Worm (Caenorhabditis elegans): ENCODE measurements around the gene nduc-2.

Gene nduc-2

DNA sequence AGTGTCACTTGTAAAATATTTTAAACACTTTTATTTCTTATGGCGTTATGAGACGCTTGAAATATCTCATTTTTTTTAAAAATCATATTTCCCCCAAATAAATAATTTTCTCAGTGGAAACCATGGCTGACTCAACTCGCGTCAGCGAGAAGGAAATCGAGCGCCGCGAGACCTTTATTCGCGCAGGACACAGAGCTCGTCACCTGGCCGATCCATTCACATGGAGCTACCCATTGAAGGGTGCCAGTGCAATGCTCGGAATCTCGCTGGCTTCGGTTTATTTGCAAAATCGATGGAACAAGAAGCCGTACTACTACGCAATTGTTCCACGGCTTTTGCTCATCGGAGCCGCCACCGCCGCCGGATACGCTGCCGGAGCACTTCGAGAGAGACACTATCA, at the start of gene nduc-2:
Gene nduc-2 (plus strand): TSS at position 113 of the 400 bp plus-strand sequence.
- TF ChIP-seq lsy-2 (tag; optimal IDR thresholded peaks at IDR 0.05) (peak in 1 of 2 experiments; percentile 13), sma-3 (GFP tag; optimal IDR thresholded peaks at IDR 0.05) (peak; percentile 29), crh-2 (tag; optimal IDR thresholded peaks at IDR 0.05) (no peak)

DNA sequence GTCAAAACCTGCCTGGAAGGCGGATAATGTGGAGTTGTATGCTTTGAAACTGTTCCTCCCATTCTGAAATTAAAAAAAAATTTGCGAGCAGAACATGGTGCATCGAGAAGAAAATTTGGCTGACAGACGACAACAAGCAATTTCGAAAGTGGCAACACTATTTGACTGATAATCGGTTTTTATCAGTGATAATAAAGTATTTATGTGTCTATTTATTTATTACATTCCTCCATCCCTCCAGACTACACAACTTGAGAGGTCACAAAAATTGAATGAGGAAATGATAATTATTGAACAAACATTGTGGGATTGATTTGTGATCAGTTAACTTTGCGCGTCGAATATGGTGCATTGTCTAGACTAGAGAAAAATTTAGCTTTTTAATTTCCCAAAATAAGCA, 47.2 kb upstream of the nduc-2 start, which contains the start of gene cest-25:
Gene cest-25 (minus strand): TSS at position 63 of the 400 bp plus-strand sequence.
- no peak for TF ChIP-seq dmd-4 (tag; optimal IDR thresholded peaks at IDR 0.05)
- peak; percentile 18 for TF ChIP-seq sma-9 (GFP tag; optimal IDR thresholded peaks at IDR 0.05)
- TF ChIP-seq sma-9 (tag; optimal IDR thresholded peaks at IDR 0.05), result no peak
- peak; percentile 89 for TF ChIP-seq fos-1 (tag; optimal IDR thresholded peaks at IDR 0.05)
- TF ChIP-seq crh-2 (tag; optimal IDR thresholded peaks at IDR 0.05), result peak; percentile 52
- no peak for TF ChIP-seq nhr-23 (tag; optimal IDR thresholded peaks at IDR 0.05)
- peak; percentile 29 for TF ChIP-seq F13H6.1 (tag; optimal IDR thresholded peaks at IDR 0.05)

DNA sequence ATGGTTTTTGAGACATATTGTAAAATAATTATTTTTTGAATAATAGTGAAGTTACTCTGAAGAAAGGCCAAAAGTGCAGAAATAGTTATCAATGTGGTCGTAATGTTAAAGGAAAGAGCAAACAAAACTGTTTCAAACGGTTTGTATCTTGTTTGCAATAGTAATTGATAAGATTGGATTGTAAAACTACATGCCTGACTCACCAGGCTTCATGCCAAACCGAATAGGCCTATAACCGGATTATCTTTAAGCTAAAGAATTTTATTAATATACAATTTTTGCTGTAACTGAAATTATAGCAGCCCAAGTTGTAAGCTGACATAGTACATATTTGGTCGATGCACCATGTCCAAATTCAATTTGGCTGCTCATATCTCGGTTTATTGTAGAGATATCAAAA, 40.1 kb upstream of the nduc-2 start, which contains the start of gene Y71H2AM.14:
Gene Y71H2AM.14 (minus strand): TSS at position 101 of the 400 bp plus-strand sequence.
- TF ChIP-seq nhr-12 (tag; optimal IDR thresholded peaks at IDR 0.05) (no peak), fos-1 (tag; optimal IDR thresholded peaks at IDR 0.05) (peak; percentile 51)

DNA sequence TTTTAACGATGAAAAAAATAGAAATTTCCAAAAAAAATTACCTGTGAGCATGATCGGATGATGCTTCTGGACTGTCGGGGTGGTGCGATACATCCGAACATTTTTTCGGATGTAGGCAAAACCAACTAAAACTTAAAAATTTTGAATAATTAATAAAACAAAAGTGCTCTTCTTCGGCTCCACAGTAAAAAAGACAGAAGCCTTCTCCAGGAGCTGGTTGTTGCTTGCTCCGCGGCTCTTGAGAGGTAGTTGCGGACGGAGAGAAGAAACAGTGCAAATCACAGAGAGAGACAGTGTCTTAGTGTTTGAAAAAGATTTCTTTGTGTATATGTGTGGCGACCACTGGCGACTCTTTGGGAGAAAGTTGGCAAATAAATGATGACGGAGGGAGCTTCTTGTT, 30.4 kb upstream of the nduc-2 start, which contains the start of gene gldi-9:
Gene gldi-9 (minus strand): TSS at position 101 of the 400 bp plus-strand sequence.
- TF ChIP-seq ztf-11 (tag; optimal IDR thresholded peaks at IDR 0.05) (no peak), alr-1 (tag; optimal IDR thresholded peaks at IDR 0.05) (no peak), fos-1 (tag; optimal IDR thresholded peaks at IDR 0.05) (no peak), nhr-23 (tag; optimal IDR thresholded peaks at IDR 0.05) (no peak), elt-3 (tag; optimal IDR thresholded peaks at IDR 0.05) (no peak), aly-2 (tag; optimal IDR thresholded peaks at IDR 0.05) (no peak), nhr-237 (tag; optimal IDR thresholded peaks at IDR 0.05) (no peak), elt-1 (tag; optimal IDR thresholded peaks at IDR 0.05) (no peak)

DNA sequence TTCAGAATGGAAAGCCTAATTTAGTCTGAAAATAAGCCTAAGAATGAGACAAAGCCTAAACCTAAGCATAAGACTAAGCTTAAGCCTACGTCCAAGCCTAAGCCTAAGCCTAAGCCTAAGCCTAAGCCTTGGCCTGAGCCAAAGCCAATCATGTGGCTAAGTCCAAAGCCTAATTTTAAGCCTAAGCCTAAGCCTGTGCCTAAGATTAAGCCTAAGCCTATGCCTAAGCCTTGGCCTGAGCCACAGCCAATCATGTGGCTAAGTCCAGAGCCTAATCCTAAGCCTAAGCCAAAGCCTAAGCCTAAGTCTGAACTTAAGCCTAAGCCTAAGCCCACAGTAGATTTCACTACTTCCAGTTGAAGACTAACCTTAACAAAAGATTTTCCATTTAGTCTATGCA, 29.2 kb upstream of the nduc-2 start:
- TF ChIP-seq snpc-4 (tag; optimal IDR thresholded peaks at IDR 0.05), result no peak
- TF ChIP-seq gmeb-1 (tag; optimal IDR thresholded peaks at IDR 0.05), result no peak
- no peak for TF ChIP-seq skn-1 (tag; optimal IDR thresholded peaks at IDR 0.05)
- TF ChIP-seq mab-5 (tag; optimal IDR thresholded peaks at IDR 0.05), result no peak
- TF ChIP-seq fos-1 (tag; optimal IDR thresholded peaks at IDR 0.05), result no peak
- TF ChIP-seq nhr-237 (tag; optimal IDR thresholded peaks at IDR 0.05), result no peak
- no peak for TF ChIP-seq dmd-4 (tag; optimal IDR thresholded peaks at IDR 0.05)
- TF ChIP-seq crh-2 (tag; optimal IDR thresholded peaks at IDR 0.05), result no peak
- no peak for TF ChIP-seq ceh-82 (tag; optimal IDR thresholded peaks at IDR 0.05)
- TF ChIP-seq unc-55 (GFP tag; optimal IDR thresholded peaks at IDR 0.05), result no peak

DNA sequence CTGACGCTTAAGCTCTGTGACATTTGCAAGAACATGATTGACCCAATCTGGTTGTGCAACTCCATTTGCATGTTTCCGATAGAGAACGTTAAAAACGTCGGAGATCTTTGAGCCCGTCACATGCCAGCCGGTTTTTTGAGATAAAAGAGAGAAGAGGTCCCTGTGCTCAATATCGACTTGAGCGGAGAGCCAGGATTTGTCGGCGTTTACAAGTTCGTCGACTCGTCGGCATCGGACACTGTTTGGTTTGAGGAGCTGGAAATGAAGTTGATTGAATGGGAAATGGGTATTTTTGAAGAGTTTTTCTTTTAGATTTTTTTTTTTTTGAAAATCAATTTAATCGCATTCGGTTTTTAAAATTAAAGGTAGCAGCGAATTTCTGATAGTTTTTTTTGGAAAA, 28.6 kb upstream of the nduc-2 start:
- TF ChIP-seq nhr-237 (tag; optimal IDR thresholded peaks at IDR 0.05) (no peak), skn-1 (tag; optimal IDR thresholded peaks at IDR 0.05) (no peak), lin-39 (tag; optimal IDR thresholded peaks at IDR 0.05) (no peak), nhr-12 (tag; optimal IDR thresholded peaks at IDR 0.05) (no peak), sma-9 (GFP tag; optimal IDR thresholded peaks at IDR 0.05) (no peak), sma-9 (tag; optimal IDR thresholded peaks at IDR 0.05) (no peak), crh-2 (tag; optimal IDR thresholded peaks at IDR 0.05) (no peak), sem-4 (tag; optimal IDR thresholded peaks at IDR 0.05) (no peak), nhr-21 (tag; optimal IDR thresholded peaks at IDR 0.05) (no peak), elt-3 (tag; optimal IDR thresholded peaks at IDR 0.05) (no peak)

DNA sequence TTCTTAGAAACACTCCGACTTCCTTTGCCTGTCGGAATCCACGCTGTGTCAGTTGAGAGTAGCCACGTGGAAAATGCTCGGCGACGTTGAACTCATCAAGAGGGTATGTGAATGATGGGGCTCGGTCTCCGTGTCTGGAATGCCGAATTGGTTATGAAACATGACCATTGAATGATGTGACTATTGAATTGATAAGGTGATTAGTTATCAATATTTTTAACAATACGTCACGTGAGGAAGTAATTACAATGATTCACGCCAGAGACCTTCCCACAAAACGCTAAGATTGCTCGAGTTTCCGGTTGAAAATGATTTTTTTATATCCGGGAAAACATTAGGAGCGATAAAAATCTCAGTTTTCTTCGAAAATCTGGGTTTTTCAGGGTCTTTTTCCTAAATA, 27.3 kb upstream of the nduc-2 start:
- TF ChIP-seq crh-2 (tag; optimal IDR thresholded peaks at IDR 0.05), result no peak
- TF ChIP-seq elt-3 (tag; optimal IDR thresholded peaks at IDR 0.05), result no peak
- peak; percentile 63 for TF ChIP-seq fos-1 (tag; optimal IDR thresholded peaks at IDR 0.05)

DNA sequence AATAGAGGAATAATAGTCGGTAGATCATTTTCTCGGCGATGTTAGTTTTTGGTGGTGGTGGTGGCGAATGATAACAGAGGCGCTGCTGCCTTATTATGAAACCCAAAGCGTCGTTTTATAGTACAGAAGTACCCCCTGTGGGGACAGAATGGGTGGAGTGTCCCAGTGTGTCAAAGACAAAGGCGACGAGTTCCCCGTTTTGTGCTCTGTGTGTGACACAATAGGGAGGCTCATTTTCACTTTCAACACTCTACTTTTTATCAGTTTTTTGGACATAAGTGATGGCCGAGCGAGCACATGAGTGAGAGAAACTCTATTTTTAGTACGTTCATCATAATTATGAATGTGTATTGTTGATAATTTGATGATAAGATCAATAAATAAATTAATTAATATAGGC, 25.9 kb upstream of the nduc-2 start, which contains the start of gene pho-9:
Gene pho-9 (minus strand): TSS at position 91 of the 400 bp plus-strand sequence.
- peak; percentile 50 for TF ChIP-seq crh-2 (tag; optimal IDR thresholded peaks at IDR 0.05)
- no peak for TF ChIP-seq Y55F3AM.14 (GFP tag; optimal IDR thresholded peaks at IDR 0.05)
- TF ChIP-seq unc-39 (tag; optimal IDR thresholded peaks at IDR 0.05), result no peak
- no peak for TF ChIP-seq ztf-1 (GFP tag; conservative IDR thresholded peaks at IDR 0.05)
- TF ChIP-seq blmp-1 (tag; optimal IDR thresholded peaks at IDR 0.05; ENCODE audit: insufficient read depth), result peak; percentile 26
- peak; percentile 58 for TF ChIP-seq sma-9 (GFP tag; optimal IDR thresholded peaks at IDR 0.05)
- no peak for TF ChIP-seq sma-9 (tag; optimal IDR thresholded peaks at IDR 0.05)
- no peak for TF ChIP-seq sem-4 (tag; optimal IDR thresholded peaks at IDR 0.05)
- TF ChIP-seq nhr-23 (tag; optimal IDR thresholded peaks at IDR 0.05), result no peak
- TF ChIP-seq nhr-25 (tag; optimal IDR thresholded peaks at IDR 0.05), result no peak
- peak; percentile 88 for TF ChIP-seq fos-1 (tag; optimal IDR thresholded peaks at IDR 0.05)
- TF ChIP-seq nhr-77 (tag; optimal IDR thresholded peaks at IDR 0.05), result no peak
- TF ChIP-seq F13H6.1 (tag; optimal IDR thresholded peaks at IDR 0.05), result peak; percentile 59
